Worm (Caenorhabditis elegans): Measurements from ENCODE around the gene hlh-15.

ce11 chrX:2409243-2409741 lies 3.9 kb downstream of the hlh-15 start, which contains the start of the genes C43H6.12 and trpp-12:
- TF ChIP-seq sea-1 (GFP tag; conservative IDR thresholded peaks at IDR 0.05) = no peak
- TF ChIP-seq ama-1 (optimal IDR thresholded peaks at IDR 0.05) = no peak

Data from whole organism, early embryonic.